Worm (Caenorhabditis elegans): ENCODE results near the gene lgc-13.

lgc-13 gene

DNA sequence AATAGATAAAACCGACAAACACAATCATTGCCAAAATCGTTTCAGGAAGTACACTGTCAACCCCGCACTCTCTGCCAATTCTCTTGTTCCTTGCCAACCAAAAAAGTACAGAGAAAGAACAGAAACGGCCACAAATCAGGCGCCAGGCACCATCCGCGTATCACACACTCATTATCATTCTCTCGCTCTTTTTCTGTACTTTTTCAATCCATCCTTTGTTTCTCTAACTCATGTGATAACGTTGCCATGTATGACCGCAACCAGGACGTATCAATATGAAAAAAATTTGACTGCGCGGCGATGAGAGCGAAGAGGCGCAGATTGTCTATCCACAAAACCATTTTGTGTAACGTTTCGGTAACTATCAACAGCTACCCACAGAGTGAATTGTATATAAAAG is 4.3 kb upstream of the lgc-13 start, which contains the start of gene col-181:
TSS of gene col-181 (plus strand) at position 301 of the 400 bp plus-strand sequence.
- TF ChIP-seq lin-40 (tag; optimal IDR thresholded peaks at IDR 0.05), result no peak
- TF ChIP-seq bed-1 (GFP tag; IDR thresholded peaks at IDR 0.05), result no peak
- TF ChIP-seq lsl-1 (GFP tag; optimal IDR thresholded peaks at IDR 0.05), result no peak
- TF ChIP-seq die-1 (tag; optimal IDR thresholded peaks at IDR 0.05), result peak; percentile 8
- no peak for TF ChIP-seq ztf-25 (GFP tag; IDR thresholded peaks at IDR 0.05)
- no peak for TF ChIP-seq nhr-27 (tag; optimal IDR thresholded peaks at IDR 0.05)

ce11 chrX:12105458-12105857 is 3.5 kb upstream of the lgc-13 start:
- TF ChIP-seq lin-54 (GFP tag; optimal IDR thresholded peaks at IDR 0.05) (no peak), ztf-26 (tag; optimal IDR thresholded peaks at IDR 0.05) (peak; percentile 44), Y56A3A.18 (GFP tag; IDR thresholded peaks at IDR 0.05) (no peak), lag-1 (GFP tag; IDR thresholded peaks at IDR 0.05) (no peak), zfh-2 (GFP tag; conservative IDR thresholded peaks at IDR 0.05) (peak; percentile 87), cebp-2 (GFP tag; IDR thresholded peaks at IDR 0.05) (no peak), B0261.1 (tag; optimal IDR thresholded peaks at IDR 0.05) (no peak), egrh-3 (GFP tag; IDR thresholded peaks at IDR 0.05) (peak; percentile 79; the same call in 1 of the 2 replicates), ZK185.1 (tag; optimal IDR thresholded peaks at IDR 0.05; ENCODE audit: poor library complexity, severe bottlenecking) (no peak)

DNA sequence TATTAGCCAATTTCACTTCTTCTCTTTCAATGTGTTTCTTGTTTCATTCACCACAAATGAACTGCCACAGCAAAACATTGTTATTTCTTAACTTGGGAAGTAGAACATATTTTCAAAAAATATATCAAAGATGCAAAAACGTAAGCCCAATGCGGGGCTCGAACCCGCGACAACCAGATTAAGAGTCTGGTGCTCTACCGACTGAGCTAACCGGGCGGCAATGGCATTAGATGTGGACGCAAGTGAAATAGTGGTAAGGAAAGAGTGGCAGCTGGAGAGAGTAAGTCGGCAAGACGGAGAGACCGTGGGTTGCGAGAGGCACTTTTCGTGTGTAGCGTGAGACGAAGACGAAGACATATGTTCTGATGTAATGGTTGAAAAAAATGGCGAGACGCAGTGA is 3.0 kb upstream of the lgc-13 start:
- TF ChIP-seq hlh-26 (GFP tag; conservative IDR thresholded peaks at IDR 0.05) (no peak), snpc-1.1 (tag; optimal IDR thresholded peaks at IDR 0.05; ENCODE audit: insufficient read depth) (peak; percentile 26), B0019.2 (GFP tag; conservative IDR thresholded peaks at IDR 0.05) (no peak; the same call in 1 of the 2 replicates), snpc-4 (GFP tag; optimal IDR thresholded peaks at IDR 0.05) (no peak), snpc-4 (tag; optimal IDR thresholded peaks at IDR 0.05) (peak in 2 of 4 experiments; percentile 75 to 87), bed-2 (GFP tag; IDR thresholded peaks at IDR 0.05) (0 out of 2 replicates have a peak, but pooled peaks have one; percentile 47), madf-3 (GFP tag; IDR thresholded peaks at IDR 0.05) (0 out of 2 replicates have a peak, but pooled peaks have one; percentile 66), F10E7.11 (tag; optimal IDR thresholded peaks at IDR 0.05) (peak; percentile 36), ztf-26 (tag; optimal IDR thresholded peaks at IDR 0.05) (peak; percentile 92), madf-10 (tag; optimal IDR thresholded peaks at IDR 0.05) (peak; percentile 85), F23B12.7 (tag; optimal IDR thresholded peaks at IDR 0.05; ENCODE audit: insufficient read depth) (peak; percentile 80), ceh-58 (GFP tag; IDR thresholded peaks at IDR 0.05) (no peak), T07F8.4 (tag; optimal IDR thresholded peaks at IDR 0.05) (peak; percentile 87), sptf-2 (GFP tag; optimal IDR thresholded peaks at IDR 0.05) (no peak), F49E8.2 (tag; optimal IDR thresholded peaks at IDR 0.05; ENCODE audit: insufficient read depth) (no peak), F55B11.4 (tag; optimal IDR thresholded peaks at IDR 0.05; ENCODE audit: borderline replicate concordance, insufficient read depth) (no peak), lir-1 (GFP tag; conservative IDR thresholded peaks at IDR 0.05) (peak; percentile 10; the same call in 1 of the 2 replicates), madf-8 (GFP tag; conservative IDR thresholded peaks at IDR 0.05) (no peak), F22D6.2 (tag; optimal IDR thresholded peaks at IDR 0.05) (peak; percentile 53), let-607 (tag; optimal IDR thresholded peaks at IDR 0.05) (peak; percentile 55 to 74), B0261.1 (tag; optimal IDR thresholded peaks at IDR 0.05) (peak; percentile 99), mxl-1 (tag; optimal IDR thresholded peaks at IDR 0.05) (peak; percentile 91), ets-4 (GFP tag; optimal IDR thresholded peaks at IDR 0.05) (peak; percentile 59), ztf-25 (GFP tag; IDR thresholded peaks at IDR 0.05) (peak; percentile 98), rec-8 (tag; optimal IDR thresholded peaks at IDR 0.05) (peak; percentile 81 to 93), attf-3 (GFP tag; conservative IDR thresholded peaks at IDR 0.05) (peak; percentile 40; the same call in 1 of the 2 replicates), Y67H2A.10 (GFP tag; conservative IDR thresholded peaks at IDR 0.05) (peak; percentile 73), aptf-3 (GFP tag; IDR thresholded peaks at IDR 0.05) (no peak), ZK185.1 (tag; optimal IDR thresholded peaks at IDR 0.05; ENCODE audit: poor library complexity, severe bottlenecking) (peak; percentile 95), nfyb-1 (GFP tag; IDR thresholded peaks at IDR 0.05) (peak; percentile 93), chd-7 (tag; optimal IDR thresholded peaks at IDR 0.05) (peak; percentile 92), ceh-91 (GFP tag; IDR thresholded peaks at IDR 0.05) (no peak), hlh-12 (tag; optimal IDR thresholded peaks at IDR 0.05) (peak; percentile 87)

Data from whole organism, young adult.